Worm (Caenorhabditis elegans) whole organism, midembryonic: ENCODE results near the gene Y25C1A.8.

Experiments
- T22C8.4 ChIP-seq: fragments of 200-800 bp; sonication (Bioruptor generic); IDR thresholded peaks from 2 replicates; pipeline ENCODE4 v1.3.6; 2022; ENCODE audit warnings: missing genetic modification characterization, missing compliant biosample characterization
- flt-1 ChIP-seq: fragments of 200-800 bp; sonication (Bioruptor generic); IDR thresholded peaks from 2 replicates; pipeline ENCODE4 v1.3.6; 2022; ENCODE audit warnings: missing genetic modification characterization, missing compliant biosample characterization
- ztf-23 ChIP-seq: fragments of 200-800 bp; sonication (Bioruptor generic); IDR thresholded peaks from 2 replicates; pipeline ENCODE4 v1.3.6; 2022; ENCODE audit warnings: missing genetic modification reagents, missing genetic modification characterization, missing compliant biosample characterization

DNA sequence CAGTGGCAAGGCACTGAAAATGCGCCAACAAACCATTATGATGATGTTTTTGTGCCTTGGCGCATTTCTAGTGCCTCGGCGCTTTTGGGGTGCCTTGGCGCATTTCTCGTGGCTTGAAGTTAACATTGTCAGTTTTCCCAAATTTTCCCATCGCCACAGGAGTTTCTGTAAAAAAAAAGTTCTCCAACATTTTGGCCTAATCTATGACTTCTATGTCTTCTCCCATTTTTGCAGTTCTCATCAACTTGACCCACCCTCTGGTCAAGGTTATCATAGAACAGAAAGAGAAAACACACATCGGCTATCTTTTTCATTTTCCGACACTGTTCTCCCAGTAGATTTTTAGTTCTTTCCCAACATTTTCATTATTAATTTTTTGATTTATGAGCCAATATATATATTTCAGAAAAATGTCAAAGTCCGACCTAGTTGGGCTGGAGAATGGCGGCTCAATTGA, 38.3 kb downstream of the Y25C1A.8 start, which contains the start of the genes B0454.26 and B0454.5:
- TF ChIP-seq ztf-23 (GFP tag; lab: Robert Waterston, UW) (no peak), T22C8.4 (GFP tag; lab: Robert Waterston, UW) (no peak), flt-1 (no peak)
